Fruit fly (Drosophila melanogaster): ENCODE results near the gene ABCB7.

ABCB7 gene

dm6 chr3L:1637652-1638051 is 19.4 kb downstream of the ABCB7 start, which contains the start of gene nSyb:
TSS of gene nSyb (minus strand) at chr3L:1637752.
- TF ChIP-seq Pif1A (GFP tag; optimal IDR thresholded peaks at IDR 0.05) (no peak), CG14655 (GFP tag; optimal IDR thresholded peaks at IDR 0.05) (no peak)

- TF ChIP-seq Pif1B (GFP tag; optimal IDR thresholded peaks at IDR 0.05) (no peak), fd96Ca (GFP tag; IDR thresholded peaks at IDR 0.05) (peak; percentile 50; the same call in 1 of the 3 replicates), CG32121 (GFP tag; IDR thresholded peaks at IDR 0.05) (no peak; the same call in 1 of the 2 replicates), CG34367 (tag; optimal IDR thresholded peaks at IDR 0.05) (peak; percentile 31), gl (tag; optimal IDR thresholded peaks at IDR 0.05) (no peak), CG13204 (GFP tag; optimal IDR thresholded peaks at IDR 0.05) (no peak), Ets98B (GFP tag; IDR thresholded peaks at IDR 0.05) (peak; percentile 57; the same call in 1 of the 2 replicates), CG10348 (GFP tag; IDR thresholded peaks at IDR 0.05) (no peak), CG14655 (GFP tag; optimal IDR thresholded peaks at IDR 0.05) (no peak), CG12605 (GFP tag; IDR thresholded peaks at IDR 0.05) (0 out of 2 replicates have a peak, but pooled peaks have one; percentile 33), CG17806 (tag; optimal IDR thresholded peaks at IDR 0.05) (peak; percentile 66), Pif1A (GFP tag; optimal IDR thresholded peaks at IDR 0.05) (no peak), CG9948 (tag; optimal IDR thresholded peaks at IDR 0.05) (peak; percentile 69), CG15710 (tag; optimal IDR thresholded peaks at IDR 0.05) (peak; percentile 68), CG4496 (GFP tag; IDR thresholded peaks at IDR 0.05) (peak; percentile 84), rn (GFP tag; IDR thresholded peaks at IDR 0.05) (peak; percentile 57), CG8301 (tag; optimal IDR thresholded peaks at IDR 0.05) (no peak), Snoo (tag; optimal IDR thresholded peaks at IDR 0.05) (peak; percentile 66), D1 (tag; optimal IDR thresholded peaks at IDR 0.05) (no peak), EcR (GFP tag; optimal IDR thresholded peaks at IDR 0.05) (no peak), CG8159 (tag; optimal IDR thresholded peaks at IDR 0.05) (peak; percentile 75)
These were observed 21.1 kb downstream of the ABCB7 start, which contains the start of the genes Mettl2 and Bgb for dm6 chr3L:1639185-1639812. TSS of gene Mettl2 (minus strand) at chr3L:1639235. TSS of gene Bgb (plus strand) at chr3L:1639711.

- TF ChIP-seq CG14655 (GFP tag; optimal IDR thresholded peaks at IDR 0.05) = peak; percentile 94
- TF ChIP-seq CG8301 (tag; optimal IDR thresholded peaks at IDR 0.05) = peak; percentile 95
- peak; percentile 98 for TF ChIP-seq Ets98B (GFP tag; IDR thresholded peaks at IDR 0.05)
- peak; percentile 92 for TF ChIP-seq gl (tag; optimal IDR thresholded peaks at IDR 0.05)
- TF ChIP-seq CG10348 (GFP tag; IDR thresholded peaks at IDR 0.05) = peak; percentile 91
- no peak for TF ChIP-seq D1 (tag; optimal IDR thresholded peaks at IDR 0.05)
- TF ChIP-seq Pif1B (GFP tag; optimal IDR thresholded peaks at IDR 0.05) = peak; percentile 98
- TF ChIP-seq CG12605 (GFP tag; IDR thresholded peaks at IDR 0.05) = peak; percentile 95
- TF ChIP-seq CG34367 (tag; optimal IDR thresholded peaks at IDR 0.05) = peak; percentile 97
- peak; percentile 95 for TF ChIP-seq fd96Ca (GFP tag; IDR thresholded peaks at IDR 0.05)
- peak; percentile 98 for TF ChIP-seq CG4496 (GFP tag; IDR thresholded peaks at IDR 0.05)
- peak; percentile 96 for TF ChIP-seq rn (GFP tag; IDR thresholded peaks at IDR 0.05)
- TF ChIP-seq CG32121 (GFP tag; IDR thresholded peaks at IDR 0.05) = peak; percentile 98
- TF ChIP-seq Pif1A (GFP tag; optimal IDR thresholded peaks at IDR 0.05) = peak; percentile 99
- peak; percentile 95 for TF ChIP-seq CG9948 (tag; optimal IDR thresholded peaks at IDR 0.05)
- peak; percentile 95 for TF ChIP-seq CG17806 (tag; optimal IDR thresholded peaks at IDR 0.05)
- peak; percentile 98 for TF ChIP-seq Snoo (tag; optimal IDR thresholded peaks at IDR 0.05)
- peak; percentile 53 for TF ChIP-seq EcR (GFP tag; optimal IDR thresholded peaks at IDR 0.05)
- peak; percentile 98 for TF ChIP-seq CG15710 (tag; optimal IDR thresholded peaks at IDR 0.05)
- peak; percentile 96 for TF ChIP-seq CG8159 (tag; optimal IDR thresholded peaks at IDR 0.05)
- TF ChIP-seq CG13204 (GFP tag; optimal IDR thresholded peaks at IDR 0.05) = no peak
These were observed 26.8 kb downstream of the ABCB7 start, which contains the start of the genes alphaCOP and CG13919 for dm6 chr3L:1644920-1645567. TSS of gene alphaCOP (minus strand) at chr3L:1645199. TSS of gene CG13919 (plus strand) at chr3L:1645467.

dm6 chr3L:1647276-1647919 is 29.2 kb downstream of the ABCB7 start, which contains the start of the genes CG17249 and Bro:
TSS of gene CG17249 (minus strand) at chr3L:1647464.
TSS of gene Bro (plus strand) at chr3L:1647869.
- TF ChIP-seq Pif1B (GFP tag; optimal IDR thresholded peaks at IDR 0.05) (no peak), EcR (GFP tag; optimal IDR thresholded peaks at IDR 0.05) (no peak), CG14655 (GFP tag; optimal IDR thresholded peaks at IDR 0.05) (no peak), CG9948 (tag; optimal IDR thresholded peaks at IDR 0.05) (no peak), Pif1A (GFP tag; optimal IDR thresholded peaks at IDR 0.05) (no peak), CG15710 (tag; optimal IDR thresholded peaks at IDR 0.05) (peak; percentile 83), CG32121 (GFP tag; IDR thresholded peaks at IDR 0.05) (no peak), CG34367 (tag; optimal IDR thresholded peaks at IDR 0.05) (no peak), CG4496 (GFP tag; IDR thresholded peaks at IDR 0.05) (no peak)

- TF ChIP-seq gl (tag; optimal IDR thresholded peaks at IDR 0.05) (no peak), EcR (GFP tag; optimal IDR thresholded peaks at IDR 0.05) (peak; percentile 86)
These were observed 30.6 kb downstream of the ABCB7 start, which contains the start of gene CG13920 for dm6 chr3L:1648690-1649355. TSS of gene CG13920 (plus strand) at chr3L:1648944.

All from whole organism, pupa.